Fruit fly (Drosophila melanogaster) whole organism, wandering third instar larva: ENCODE measurements around the gene gkt.
"Not testable (repeated sequence)": the region's sequence is repeated elsewhere in the genome, so short reads cannot be mapped to it uniquely, and the experiment has no call there.

Experiments used
- Abd-B ChIP-seq: fragments of >200 bp; optimal IDR thresholded peaks from 2 replicates; lab custom pipeline; 2017; ENCODE audit warnings: missing biosample characterization, missing genetic modification characterization
- Dfd ChIP-seq: fragments of >200 bp; optimal IDR thresholded peaks from 2 replicates; lab custom pipeline; 2017; ENCODE audit warnings: missing biosample characterization, missing genetic modification characterization
- GATAd ChIP-seq: sonication (Bioruptor generic); optimal IDR thresholded peaks from 2 replicates; lab custom pipeline; 2016; ENCODE audit warnings: missing biosample characterization, missing genetic modification characterization
- HLH106 ChIP-seq: fragments of 200-800 bp; optimal IDR thresholded peaks from 3 replicates; lab custom pipeline; 2019; ENCODE audit warnings: missing biosample characterization, mild to moderate bottlenecking, missing genetic modification characterization, moderate library complexity
- Hnf4 ChIP-seq: fragments of 200-800 bp; sonication (Bioruptor generic); optimal IDR thresholded peaks from 2 replicates; lab custom pipeline; 2016; ENCODE audit warnings: missing biosample characterization, mild to moderate bottlenecking, missing genetic modification characterization
- Hr83 ChIP-seq: fragments of 200-300 bp; sonication (Bioruptor generic); optimal IDR thresholded peaks from 2 replicates; lab custom pipeline; 2016; ENCODE audit warnings: missing biosample characterization, mild to moderate bottlenecking, missing genetic modification characterization, moderate library complexity; ENCODE audit not compliant: poor library complexity, severe bottlenecking
- Mio ChIP-seq: sonication (Bioruptor generic); optimal IDR thresholded peaks from 2 replicates; lab custom pipeline; 2016; ENCODE audit warnings: missing biosample characterization, missing genetic modification characterization
- Myc ChIP-seq: fragments of >200 bp; optimal IDR thresholded peaks from 2 replicates; lab custom pipeline; 2017
- N ChIP-seq: fragments of >200 bp; optimal IDR thresholded peaks from 2 replicates; lab custom pipeline; 2018; ENCODE audit warnings: missing biosample characterization, missing external identifiers, missing genetic modification characterization
- OdsH ChIP-seq: fragments of 200-800 bp; sonication (Bioruptor generic); optimal IDR thresholded peaks from 2 replicates; lab custom pipeline; 2016; ENCODE audit warnings: missing biosample characterization, mild to moderate bottlenecking, missing genetic modification characterization
- Rel ChIP-seq, 2 experiments: fragments of 200-800 bp; sonication (Bioruptor generic) in 1 of 2; optimal IDR thresholded peaks; 2 replicates in 1 of 2; 3 replicates in 1 of 2; lab custom pipeline; 2016 to 2019; ENCODE audit warnings: mild to moderate bottlenecking in 2 of 2, missing biosample characterization in 2 of 2, missing genetic modification characterization in 2 of 2, moderate library complexity in 1 of 2
- Sp1 ChIP-seq: fragments of 200-800 bp; sonication (Bioruptor generic); optimal IDR thresholded peaks from 3 replicates; lab custom pipeline; 2019; ENCODE audit warnings: missing biosample characterization, mild to moderate bottlenecking, missing genetic modification characterization, moderate library complexity
- br ChIP-seq: fragments of 200-800 bp; sonication (Bioruptor generic); optimal IDR thresholded peaks from 2 replicates; lab custom pipeline; 2016; ENCODE audit warnings: missing biosample characterization, missing genetic modification characterization
- brk ChIP-seq: fragments of 200-800 bp; sonication (Bioruptor generic); optimal IDR thresholded peaks from 2 replicates; lab custom pipeline; 2016; ENCODE audit warnings: missing biosample characterization, mild to moderate bottlenecking, missing genetic modification characterization
- dl ChIP-seq, 2 experiments: fragments of 175-275, 200-275 bp in 1 of 2; fragments of 200-275 bp in 1 of 2; sonication (Bioruptor generic); optimal IDR thresholded peaks; lab custom pipeline; 2018; ENCODE audit warnings: mild to moderate bottlenecking in 2 of 2, missing biosample characterization in 2 of 2, missing genetic modification characterization in 2 of 2, moderate library complexity in 2 of 2; ENCODE audit not compliant: partially characterized antibody in 2 of 2, insufficient read depth in 1 of 2
- dmrt93B ChIP-seq: fragments of 200-800 bp; sonication (Bioruptor generic); optimal IDR thresholded peaks from 2 replicates; lab custom pipeline; 2018; ENCODE audit warnings: missing biosample characterization, mild to moderate bottlenecking, missing genetic modification characterization
- ey ChIP-seq: fragments of 200-800 bp; sonication (Bioruptor generic); optimal IDR thresholded peaks from 2 replicates; lab custom pipeline; 2016; ENCODE audit warnings: missing biosample characterization, missing genetic modification characterization
- foxo ChIP-seq, 2 experiments: fragments of 200-800 bp; sonication (Bioruptor generic); optimal IDR thresholded peaks; 2 replicates in 1 of 2; 3 replicates in 1 of 2; lab custom pipeline; 2016 to 2017; ENCODE audit warnings: missing biosample characterization in 2 of 2, missing genetic modification characterization in 2 of 2
- fru ChIP-seq: fragments of 200-800 bp; sonication (Bioruptor generic); optimal IDR thresholded peaks from 3 replicates; lab custom pipeline; 2016; ENCODE audit warnings: missing biosample characterization, mild to moderate bottlenecking, missing genetic modification characterization
- h ChIP-seq: fragments of 200-800 bp; sonication (Bioruptor generic); optimal IDR thresholded peaks from 3 replicates; lab custom pipeline; 2016; ENCODE audit warnings: missing biosample characterization, mild to moderate bottlenecking, missing genetic modification characterization
- lola ChIP-seq: fragments of >200 bp; optimal IDR thresholded peaks from 2 replicates; lab custom pipeline; 2017; ENCODE audit warnings: missing biosample characterization, missing genetic modification characterization
- pan ChIP-seq: fragments of >200 bp; optimal IDR thresholded peaks from 2 replicates; lab custom pipeline; 2017
- psq ChIP-seq: fragments of 200-800 bp; sonication (Bioruptor generic); optimal IDR thresholded peaks from 3 replicates; lab custom pipeline; 2017; ENCODE audit warnings: missing biosample characterization, mild to moderate bottlenecking, missing genetic modification characterization, moderate library complexity
- rgr ChIP-seq: fragments of 200-800 bp; sonication (Bioruptor generic); optimal IDR thresholded peaks from 3 replicates; lab custom pipeline; 2016; ENCODE audit warnings: missing biosample characterization, mild to moderate bottlenecking, missing genetic modification characterization
- sage ChIP-seq: fragments of 200-800 bp; sonication (Bioruptor generic); optimal IDR thresholded peaks from 2 replicates; lab custom pipeline; 2016; ENCODE audit warnings: missing biosample characterization, mild to moderate bottlenecking, missing genetic modification characterization
- sv ChIP-seq: fragments of 200-800 bp; sonication (Bioruptor generic); optimal IDR thresholded peaks from 3 replicates; lab custom pipeline; 2016; ENCODE audit warnings: missing biosample characterization, missing genetic modification characterization
- tai ChIP-seq: sonication (Bioruptor generic); optimal IDR thresholded peaks from 2 replicates; lab custom pipeline; 2016; ENCODE audit warnings: missing biosample characterization, missing genetic modification characterization
- usp ChIP-seq: fragments of >200 bp; optimal IDR thresholded peaks from 2 replicates; lab custom pipeline; 2017; ENCODE audit warnings: missing biosample characterization, missing genetic modification characterization
- woc ChIP-seq: sonication (Bioruptor generic); optimal IDR thresholded peaks from 2 replicates; lab custom pipeline; 2016; ENCODE audit warnings: missing biosample characterization, mild to moderate bottlenecking, missing genetic modification characterization

gkt gene

dm6 chr2L:3158260-3159072, 1.3 kb upstream of the gkt start:
- TF ChIP-seq usp (no peak), woc (GFP tag; lab: Kevin White, UChicago) (peak; percentile 36), rgr (GFP tag; lab: Kevin White, UChicago) (peak; percentile 38), br (GFP tag; lab: Kevin White, UChicago) (peak; percentile 19), Rel (GFP tag; optimal IDR thresholded peaks at IDR 0.05; lab: Kevin White, UChicago) (peak; percentile 39), Rel (tag; optimal IDR thresholded peaks at IDR 0.05; lab: Kevin White, UChicago) (no peak), Mio (GFP tag; lab: Kevin White, UChicago) (no peak), sage (GFP tag; lab: Kevin White, UChicago) (peak; percentile 37), Hnf4 (GFP tag; lab: Kevin White, UChicago) (peak; percentile 19), dl (GFP tag; optimal IDR thresholded peaks at IDR 0.05; lab: Kevin White, UChicago; ENCODE audit: insufficient read depth in 1 of 2, partially characterized antibody in 2 of 2) (no peak), N (GFP tag; lab: Kevin White, UChicago) (no peak), Myc (lab: Kevin White, UChicago) (peak; percentile 55), foxo (GFP tag; optimal IDR thresholded peaks at IDR 0.05; lab: Kevin White, UChicago) (peak in 1 of 2 experiments; percentile 41), h (GFP tag; lab: Kevin White, UChicago) (peak; percentile 42), Abd-B (GFP tag; lab: Kevin White, UChicago) (no peak), psq (GFP tag; lab: Kevin White, UChicago) (no peak), OdsH (peak; percentile 38), tai (GFP tag; lab: Kevin White, UChicago) (no peak), ey (GFP tag; lab: Kevin White, UChicago) (no peak), brk (GFP tag; lab: Kevin White, UChicago) (no peak), HLH106 (peak; percentile 31), GATAd (GFP tag; lab: Kevin White, UChicago) (peak; percentile 35), fru (GFP tag; lab: Kevin White, UChicago) (peak; percentile 23)

- not testable (repeated sequence) for TF ChIP-seq foxo (GFP tag; optimal IDR thresholded peaks at IDR 0.05; lab: Kevin White, UChicago); brk (GFP tag; lab: Kevin White, UChicago); Rel (GFP tag; optimal IDR thresholded peaks at IDR 0.05; lab: Kevin White, UChicago); Rel (tag; optimal IDR thresholded peaks at IDR 0.05; lab: Kevin White, UChicago)
Measured at dm6 chr2L:3163490-3163889, 3.7 kb downstream of the gkt start, which contains the start of gene Hydr2. Gene Hydr2 (plus strand): TSS chr2L:3163645.

- TF ChIP-seq woc (GFP tag; lab: Kevin White, UChicago) (no peak), Hnf4 (GFP tag; lab: Kevin White, UChicago) (no peak), OdsH (no peak), Hr83 (no peak), sv (GFP tag; lab: Kevin White, UChicago) (no peak), Abd-B (GFP tag; lab: Kevin White, UChicago) (no peak), Sp1 (GFP tag; lab: Kevin White, UChicago) (no peak), Dfd (GFP tag; lab: Kevin White, UChicago) (no peak), sage (GFP tag; lab: Kevin White, UChicago) (no peak), pan (lab: Kevin White, UChicago) (no peak), lola (GFP tag; lab: Kevin White, UChicago) (no peak), ey (GFP tag; lab: Kevin White, UChicago) (no peak), dmrt93B (GFP tag; lab: Kevin White, UChicago) (no peak), brk (GFP tag; lab: Kevin White, UChicago) (no peak), usp (no peak), Rel (GFP tag; optimal IDR thresholded peaks at IDR 0.05; lab: Kevin White, UChicago) (no peak), Rel (tag; optimal IDR thresholded peaks at IDR 0.05; lab: Kevin White, UChicago) (no peak)
Measured at dm6 chr2L:3164257-3165021, 4.7 kb downstream of the gkt start.
